Worm (Caenorhabditis elegans) whole organism, early embryonic: ENCODE data around the gene sra-13.

Source experiments
- B0310.2 ChIP-seq: sonication (generic microtip); optimal IDR thresholded peaks from 2 replicates; lab custom pipeline; 2016; ENCODE audit warnings: mild to moderate bottlenecking, missing genetic modification characterization, missing compliant biosample characterization
- F13C5.2 ChIP-seq: sonication (generic microtip); optimal IDR thresholded peaks from 2 replicates; lab custom pipeline; 2017; ENCODE audit warnings: mild to moderate bottlenecking, missing genetic modification characterization, inconsistent platforms, missing compliant biosample characterization
- aly-1 ChIP-seq: sonication (generic microtip); optimal IDR thresholded peaks from 2 replicates; lab custom pipeline; 2016; ENCODE audit warnings: missing genetic modification characterization, missing compliant biosample characterization
- ama-1 ChIP-seq: fragments of 150-350 bp; optimal IDR thresholded peaks from 2 replicates; lab custom pipeline; 2014
- ceh-13 ChIP-seq: fragments of 200-800 bp; sonication (Bioruptor generic); optimal IDR thresholded peaks from 2 replicates; lab custom pipeline; 2018; ENCODE audit warnings: mild to moderate bottlenecking, missing genetic modification characterization, missing compliant biosample characterization
- ceh-36 ChIP-seq: sonication (generic microtip); optimal IDR thresholded peaks from 2 replicates; lab custom pipeline; 2016; ENCODE audit warnings: missing genetic modification characterization, inconsistent platforms, missing compliant biosample characterization
- ets-7 ChIP-seq: sonication (generic microtip); optimal IDR thresholded peaks from 2 replicates; lab custom pipeline; 2016; ENCODE audit warnings: missing genotype, missing genetic modification characterization, missing compliant biosample characterization
- flt-1 ChIP-seq: fragments of 200-800 bp; sonication (Bioruptor generic); IDR thresholded peaks from 2 replicates; pipeline ENCODE4 v1.3.6; 2022; ENCODE audit warnings: missing genetic modification characterization, missing compliant biosample characterization
- hmbx-1 ChIP-seq: sonication (generic microtip); optimal IDR thresholded peaks from 2 replicates; lab custom pipeline; 2016; ENCODE audit warnings: mild to moderate bottlenecking, missing genetic modification characterization, missing compliant biosample characterization
- hmg-4 ChIP-seq: fragments of 200-800 bp; sonication (Bioruptor generic); optimal IDR thresholded peaks from 2 replicates; lab custom pipeline; 2018; ENCODE audit warnings: mild to moderate bottlenecking, missing genetic modification characterization, missing compliant biosample characterization
- hnd-1 ChIP-seq: sonication (generic microtip); optimal IDR thresholded peaks from 2 replicates; lab custom pipeline; 2016; ENCODE audit warnings: missing genetic modification characterization, missing compliant biosample characterization
- pes-1 ChIP-seq: fragments of 200-800 bp; sonication (Bioruptor generic); IDR thresholded peaks from 2 replicates; pipeline ENCODE4 v1.3.6; 2022; ENCODE audit warnings: missing genetic modification reagents, missing genetic modification characterization, missing compliant biosample characterization
- scrt-1 ChIP-seq: fragments of 200-800 bp; sonication (Bioruptor generic); IDR thresholded peaks from 2 replicates; pipeline ENCODE4 v1.3.6; 2022; ENCODE audit warnings: missing genetic modification characterization, missing compliant biosample characterization
- sea-1 ChIP-seq: fragments of 200-800 bp; sonication (Bioruptor generic); conservative IDR thresholded peaks from 2 replicates; pipeline ENCODE4 v1.3.6; 2022; ENCODE audit warnings: missing genetic modification characterization, missing compliant biosample characterization
- tbx-11 ChIP-seq: fragments of 200-800 bp; sonication (Bioruptor generic); IDR thresholded peaks from 2 replicates; pipeline ENCODE4 v1.3.6; 2022; ENCODE audit warnings: missing genetic modification characterization, missing compliant biosample characterization
- tbx-37 ChIP-seq: fragments of 200-800 bp; sonication (Bioruptor generic); conservative IDR thresholded peaks from 2 replicates; pipeline ENCODE4 v1.3.6; 2022; ENCODE audit warnings: missing genetic modification reagents, missing genetic modification characterization, missing compliant biosample characterization
- tra-4 ChIP-seq: sonication (generic microtip); optimal IDR thresholded peaks from 2 replicates; lab custom pipeline; 2017; ENCODE audit warnings: missing genetic modification characterization, missing compliant biosample characterization

The sra-13 gene

ce11 chrII:8407491-8407890 is at the start of gene sra-13:
Gene sra-13 (plus strand): TSS chrII:8407685.
- TF ChIP-seq pes-1 (GFP tag; lab: Robert Waterston, UW): no peak
- no peak for TF ChIP-seq hmg-4
- no peak for TF ChIP-seq B0310.2 (tag; lab: Kevin White, UChicago)
- TF ChIP-seq hmbx-1 (tag; lab: Kevin White, UChicago): no peak
- TF ChIP-seq ceh-36 (tag; lab: Kevin White, UChicago): no peak
- no peak for TF ChIP-seq ceh-13 (GFP tag; lab: Kevin White, UChicago)
- no peak for TF ChIP-seq F13C5.2 (tag; lab: Kevin White, UChicago)
- no peak for TF ChIP-seq aly-1
- no peak for TF ChIP-seq tbx-37 (GFP tag; lab: Robert Waterston, UW)
- no peak for TF ChIP-seq tbx-11 (GFP tag; lab: Robert Waterston, UW)

DNA sequence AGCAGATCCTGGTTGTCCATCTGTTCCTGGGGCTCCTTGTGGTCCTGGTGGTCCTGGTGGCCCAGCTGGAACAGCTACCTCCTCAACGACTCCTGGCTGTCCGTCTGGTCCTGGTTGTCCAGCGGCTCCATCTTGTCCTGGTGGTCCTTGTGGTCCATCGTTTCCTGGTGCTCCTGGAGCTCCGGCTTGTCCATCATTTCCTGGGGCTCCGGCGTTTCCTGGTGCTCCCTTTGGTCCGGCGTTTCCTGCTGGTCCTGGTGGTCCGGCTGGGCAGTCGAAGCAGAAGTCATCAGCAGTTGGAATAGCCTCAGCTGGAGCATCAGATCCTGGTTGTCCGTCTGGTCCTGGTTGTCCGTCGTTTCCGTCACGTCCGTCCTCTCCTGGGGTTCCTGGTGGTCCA is 49.0 kb upstream of the sra-13 start:
- peak; percentile 14 for TF ChIP-seq hmg-4
- TF ChIP-seq tbx-11 (GFP tag; lab: Robert Waterston, UW): no peak
- TF ChIP-seq ceh-36 (tag; lab: Kevin White, UChicago): no peak

ce11 chrII:8359350-8359749 is 48.1 kb upstream of the sra-13 start, which contains the start of gene col-77:
Gene col-77 (minus strand): TSS chrII:8359381.
- TF ChIP-seq tbx-11 (GFP tag; lab: Robert Waterston, UW) (no peak), flt-1 (no peak), tra-4 (tag; lab: Kevin White, UChicago) (no peak), hmg-4 (no peak), ceh-36 (tag; lab: Kevin White, UChicago) (no peak), tbx-37 (GFP tag; lab: Robert Waterston, UW) (no peak), hnd-1 (tag; lab: Kevin White, UChicago) (no peak), B0310.2 (tag; lab: Kevin White, UChicago) (no peak), sea-1 (GFP tag; lab: Robert Waterston, UW) (no peak), ama-1 (lab: Kevin White, UChicago) (no peak), scrt-1 (no peak), hmbx-1 (tag; lab: Kevin White, UChicago) (no peak), F13C5.2 (tag; lab: Kevin White, UChicago) (no peak), ets-7 (tag; lab: Kevin White, UChicago) (no peak)

- TF ChIP-seq sea-1 (GFP tag; lab: Robert Waterston, UW) (no peak), F13C5.2 (tag; lab: Kevin White, UChicago) (no peak), ets-7 (tag; lab: Kevin White, UChicago) (no peak), aly-1 (no peak), tra-4 (tag; lab: Kevin White, UChicago) (no peak), B0310.2 (tag; lab: Kevin White, UChicago) (no peak), tbx-11 (GFP tag; lab: Robert Waterston, UW) (no peak), hmg-4 (no peak), ceh-13 (GFP tag; lab: Kevin White, UChicago) (no peak), tbx-37 (GFP tag; lab: Robert Waterston, UW) (no peak), ama-1 (lab: Kevin White, UChicago) (no peak), scrt-1 (no peak), hnd-1 (tag; lab: Kevin White, UChicago) (no peak)
Measured at ce11 chrII:8360453-8360852, 47.0 kb upstream of the sra-13 start, which contains the start of gene M195.2. Gene M195.2 (plus strand): TSS chrII:8360753.

ce11 chrII:8369059-8369458 is 38.4 kb upstream of the sra-13 start, which contains the start of gene amt-3:
Gene amt-3 (minus strand): TSS chrII:8369159.
- no peak for TF ChIP-seq aly-1
- TF ChIP-seq hmg-4: no peak
- TF ChIP-seq flt-1: no peak
- TF ChIP-seq sea-1 (GFP tag; lab: Robert Waterston, UW): no peak
- TF ChIP-seq ceh-13 (GFP tag; lab: Kevin White, UChicago): no peak
- TF ChIP-seq hnd-1 (tag; lab: Kevin White, UChicago): no peak
- TF ChIP-seq scrt-1: no peak
- no peak for TF ChIP-seq B0310.2 (tag; lab: Kevin White, UChicago)
- no peak for TF ChIP-seq hmbx-1 (tag; lab: Kevin White, UChicago)
- no peak for TF ChIP-seq tra-4 (tag; lab: Kevin White, UChicago)

- no peak for TF ChIP-seq pes-1 (GFP tag; lab: Robert Waterston, UW)
- TF ChIP-seq ceh-36 (tag; lab: Kevin White, UChicago): no peak
- TF ChIP-seq scrt-1: no peak
- no peak for TF ChIP-seq hnd-1 (tag; lab: Kevin White, UChicago)
- no peak for TF ChIP-seq hmg-4
- no peak for TF ChIP-seq aly-1
- TF ChIP-seq B0310.2 (tag; lab: Kevin White, UChicago): no peak
- TF ChIP-seq sea-1 (GFP tag; lab: Robert Waterston, UW): no peak
- no peak for TF ChIP-seq tbx-11 (GFP tag; lab: Robert Waterston, UW)
Measured at ce11 chrII:8370194-8370593, 37.3 kb upstream of the sra-13 start.

DNA sequence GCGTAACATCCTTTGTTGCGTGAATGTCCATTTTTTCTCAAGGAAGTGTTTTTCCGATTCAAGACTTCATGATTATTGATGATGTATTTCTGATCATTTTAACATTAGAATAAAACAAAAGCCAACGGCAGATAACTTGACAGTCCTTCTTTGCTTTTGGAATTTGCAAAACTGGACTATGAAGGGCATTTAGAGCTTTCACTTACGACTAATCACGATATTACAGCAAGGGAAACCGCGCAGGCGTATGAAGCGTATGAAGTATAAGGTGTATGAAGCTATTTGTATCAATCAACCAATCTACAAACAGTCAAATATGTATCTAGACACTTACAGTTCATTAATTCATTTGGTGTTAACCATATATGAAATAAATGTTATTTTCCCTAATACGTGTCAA is 29.8 kb upstream of the sra-13 start:
- TF ChIP-seq ceh-13 (GFP tag; lab: Kevin White, UChicago): no peak
- TF ChIP-seq pes-1 (GFP tag; lab: Robert Waterston, UW): no peak
- no peak for TF ChIP-seq tbx-11 (GFP tag; lab: Robert Waterston, UW)
- TF ChIP-seq F13C5.2 (tag; lab: Kevin White, UChicago): no peak
- TF ChIP-seq ama-1 (lab: Kevin White, UChicago): no peak
- no peak for TF ChIP-seq sea-1 (GFP tag; lab: Robert Waterston, UW)
- TF ChIP-seq tra-4 (tag; lab: Kevin White, UChicago): no peak

- TF ChIP-seq B0310.2 (tag; lab: Kevin White, UChicago) (no peak), hnd-1 (tag; lab: Kevin White, UChicago) (no peak), tbx-11 (GFP tag; lab: Robert Waterston, UW) (no peak), aly-1 (no peak), F13C5.2 (tag; lab: Kevin White, UChicago) (no peak), tra-4 (tag; lab: Kevin White, UChicago) (no peak), hmbx-1 (tag; lab: Kevin White, UChicago) (no peak), ceh-13 (GFP tag; lab: Kevin White, UChicago) (no peak), flt-1 (no peak), tbx-37 (GFP tag; lab: Robert Waterston, UW) (no peak), ama-1 (lab: Kevin White, UChicago) (no peak), hmg-4 (no peak), sea-1 (GFP tag; lab: Robert Waterston, UW) (no peak), scrt-1 (no peak), pes-1 (GFP tag; lab: Robert Waterston, UW) (no peak), ets-7 (tag; lab: Kevin White, UChicago) (no peak)
Measured at ce11 chrII:8380188-8380587, 27.3 kb upstream of the sra-13 start.
